Fruit fly (Drosophila melanogaster): ENCODE data around the gene Ubqn.

Gene Ubqn

dm6 chrX:19666991-19667409, 16.6 kb upstream of the Ubqn start, which contains the start of gene Zw (continued):
- TF ChIP-seq Smox (GFP tag; optimal IDR thresholded peaks at IDR 0.05) (peak; percentile 57), Eip75B (GFP tag; optimal IDR thresholded peaks at IDR 0.05) (peak; percentile 53), CG11762 (GFP tag; optimal IDR thresholded peaks at IDR 0.05; ENCODE audit: insufficient read depth) (peak; percentile 18), Eip78C (GFP tag) (peak; percentile 76), CG8632 (GFP tag; optimal IDR thresholded peaks at IDR 0.05) (peak; percentile 36), fd85E (GFP tag; optimal IDR thresholded peaks at IDR 0.05) (no peak), CG9139 (GFP tag; optimal IDR thresholded peaks at IDR 0.05) (no peak), lz (GFP tag; optimal IDR thresholded peaks at IDR 0.05) (peak; percentile 67), Gug (GFP tag; IDR thresholded peaks at IDR 0.05) (peak; percentile 49; the same call in 1 of the 2 replicates), Sox15 (GFP tag; optimal IDR thresholded peaks at IDR 0.05) (peak; percentile 19), dsx (GFP tag; optimal IDR thresholded peaks at IDR 0.05; ENCODE audit: poor library complexity, severe bottlenecking) (peak; percentile 6), CG6808 (GFP tag; optimal IDR thresholded peaks at IDR 0.05) (peak; percentile 39), salr (GFP tag; optimal IDR thresholded peaks at IDR 0.05) (peak in 1 of 2 experiments; percentile 30), Hr4 (GFP tag; optimal IDR thresholded peaks at IDR 0.05) (peak; percentile 59), acj6 (GFP tag; optimal IDR thresholded peaks at IDR 0.05) (peak; percentile 41), CG4318 (GFP tag; optimal IDR thresholded peaks at IDR 0.05) (peak; percentile 17), Hr38 (GFP tag; optimal IDR thresholded peaks at IDR 0.05) (no peak), Sox102F (GFP tag; optimal IDR thresholded peaks at IDR 0.05) (peak; percentile 49), CG10669 (GFP tag; optimal IDR thresholded peaks at IDR 0.05) (peak; percentile 40), achi (GFP tag; optimal IDR thresholded peaks at IDR 0.05) (peak; percentile 43), CG11902 (GFP tag; optimal IDR thresholded peaks at IDR 0.05) (peak; percentile 89)

DNA sequence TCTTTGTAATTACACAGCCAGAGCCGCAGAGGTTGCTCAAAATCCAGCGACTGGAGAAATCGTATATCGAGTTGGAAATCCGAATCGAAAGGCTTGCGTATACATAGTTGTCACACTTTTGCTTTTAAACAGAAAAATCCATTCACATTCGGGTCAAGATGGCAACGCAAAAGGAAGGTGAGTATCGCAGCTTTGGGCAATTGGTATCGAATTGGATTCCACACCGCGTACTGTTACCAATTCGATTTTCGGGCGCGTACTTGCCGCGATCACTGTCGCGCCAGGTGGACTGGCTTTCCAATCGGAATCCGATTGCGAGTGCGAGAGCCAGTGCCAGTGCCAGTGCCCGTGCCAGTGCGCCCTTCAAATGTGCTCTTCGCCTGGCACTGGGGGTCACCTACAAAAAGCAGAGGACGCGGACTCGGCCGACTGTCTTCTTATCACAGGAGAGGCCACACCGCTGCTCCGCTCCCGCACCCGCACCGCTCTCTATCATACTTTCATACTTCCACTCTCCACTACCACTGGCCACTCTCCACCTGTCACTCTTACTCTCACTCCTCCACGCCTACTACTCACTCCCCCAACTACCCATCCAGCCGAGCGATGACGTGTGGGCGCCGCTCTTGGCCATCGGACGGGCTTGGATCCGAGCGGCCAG, 16.0 kb upstream of the Ubqn start:
- no peak for TF ChIP-seq topi (GFP tag; optimal IDR thresholded peaks at IDR 0.05)
- TF ChIP-seq svp (GFP tag), result peak; percentile 74
- no peak for TF ChIP-seq CG4318 (GFP tag; optimal IDR thresholded peaks at IDR 0.05)
- TF ChIP-seq Blimp-1 (GFP tag; optimal IDR thresholded peaks at IDR 0.05), result peak; percentile 25

dm6 chrX:19668405-19668804, 15.2 kb upstream of the Ubqn start:
- TF ChIP-seq CG6276 (GFP tag; optimal IDR thresholded peaks at IDR 0.05) (peak; percentile 88), CG6808 (GFP tag; optimal IDR thresholded peaks at IDR 0.05) (peak; percentile 97), Met (GFP tag; optimal IDR thresholded peaks at IDR 0.05) (peak; percentile 99), Gug (GFP tag; IDR thresholded peaks at IDR 0.05) (peak; percentile 97), Sox15 (GFP tag; optimal IDR thresholded peaks at IDR 0.05) (peak; percentile 98), salr (GFP tag; optimal IDR thresholded peaks at IDR 0.05) (peak; percentile 94 to 97), CG8632 (GFP tag; optimal IDR thresholded peaks at IDR 0.05) (peak; percentile 98), CG1621 (tag; optimal IDR thresholded peaks at IDR 0.05) (peak; percentile 98), eg (GFP tag; IDR thresholded peaks at IDR 0.05) (peak; percentile 97), Hr38 (GFP tag; optimal IDR thresholded peaks at IDR 0.05) (peak; percentile 86), CG11294 (GFP tag; IDR thresholded peaks at IDR 0.05) (peak; percentile 90), CG15336 (GFP tag; IDR thresholded peaks at IDR 0.05) (peak; percentile 97), CG3032 (tag; optimal IDR thresholded peaks at IDR 0.05) (peak; percentile 96), spab (GFP tag; optimal IDR thresholded peaks at IDR 0.05) (peak; percentile 95), dac (GFP tag; optimal IDR thresholded peaks at IDR 0.05) (peak; percentile 96), CG9139 (GFP tag; optimal IDR thresholded peaks at IDR 0.05) (peak; percentile 96), Hr39 (GFP tag; optimal IDR thresholded peaks at IDR 0.05) (peak; percentile 100), achi (GFP tag; optimal IDR thresholded peaks at IDR 0.05) (peak; percentile 98), Eip93F (GFP tag; optimal IDR thresholded peaks at IDR 0.05) (peak; percentile 99), Ets21C (GFP tag; optimal IDR thresholded peaks at IDR 0.05) (peak; percentile 99), Smox (GFP tag; optimal IDR thresholded peaks at IDR 0.05) (peak; percentile 99), Blimp-1 (GFP tag; optimal IDR thresholded peaks at IDR 0.05) (peak; percentile 94), CG7368 (GFP tag; optimal IDR thresholded peaks at IDR 0.05) (peak; percentile 99), CG6163 (GFP tag; IDR thresholded peaks at IDR 0.05) (peak; percentile 99), acj6 (GFP tag; optimal IDR thresholded peaks at IDR 0.05) (peak; percentile 99), CG8119 (GFP tag; IDR thresholded peaks at IDR 0.05) (peak; percentile 97), CG11902 (GFP tag; optimal IDR thresholded peaks at IDR 0.05) (peak; percentile 98), CG6792 (GFP tag; optimal IDR thresholded peaks at IDR 0.05) (peak; percentile 99), dsx (GFP tag; optimal IDR thresholded peaks at IDR 0.05; ENCODE audit: poor library complexity, severe bottlenecking) (peak; percentile 96), net (GFP tag; optimal IDR thresholded peaks at IDR 0.05) (peak; percentile 99), Ets96B (tag; optimal IDR thresholded peaks at IDR 0.05) (peak; percentile 96), CG10669 (GFP tag; optimal IDR thresholded peaks at IDR 0.05) (peak; percentile 98), lz (GFP tag; optimal IDR thresholded peaks at IDR 0.05) (peak; percentile 99), CG31627 (GFP tag; optimal IDR thresholded peaks at IDR 0.05) (peak; percentile 99), svp (GFP tag) (peak; percentile 100), OdsH (GFP tag; optimal IDR thresholded peaks at IDR 0.05) (peak; percentile 99)
